Worm (Caenorhabditis elegans) whole organism, L1 larva: ENCODE measurements around the gene K06G5.1.
A peak's percentile ranks its signal among the peaks of the same experiment; 100 is the strongest.

Experiments
- C16A3.4 ChIP-seq: fragments of 150-350 bp; optimal IDR thresholded peaks from 2 replicates; lab custom pipeline; 2014; ENCODE audit warnings: missing biosample characterization, missing genetic modification characterization
- F16B12.6 ChIP-seq: fragments of 150-350 bp; optimal IDR thresholded peaks from 2 replicates; lab custom pipeline; 2014; ENCODE audit warnings: missing biosample characterization, missing genetic modification characterization
- ceh-8 ChIP-seq: fragments of 200-800 bp; sonication (Bioruptor generic); optimal IDR thresholded peaks from 2 replicates; lab custom pipeline; 2018; ENCODE audit warnings: mild to moderate bottlenecking, missing genetic modification characterization, moderate library complexity, missing compliant biosample characterization
- ceh-82 ChIP-seq, 3 experiments: fragments of 150-350 bp in 1 of 3; sonication (generic microtip) in 2 of 3; optimal IDR thresholded peaks; 2 replicates each; lab custom pipeline; 2014 to 2017; ENCODE audit warnings: missing biosample characterization in 3 of 3, missing genetic modification characterization in 3 of 3
- ceh-90 ChIP-seq: sonication (generic microtip); optimal IDR thresholded peaks from 2 replicates; lab custom pipeline; 2016; ENCODE audit warnings: missing genetic modification characterization, missing compliant biosample characterization
- ces-1 ChIP-seq: fragments of 150-350 bp; optimal IDR thresholded peaks from 2 replicates; lab custom pipeline; 2014; ENCODE audit warnings: missing biosample characterization, missing genetic modification reagents, missing genetic modification characterization
- dpl-1 ChIP-seq, 3 experiments: fragments of 150-350 bp in 2 of 3; sonication (generic microtip) in 1 of 3; optimal IDR thresholded peaks; 2 replicates each; lab custom pipeline; 2014 to 2017; ENCODE audit warnings: missing biosample characterization in 3 of 3, missing genetic modification characterization in 3 of 3, missing genetic modification reagents in 3 of 3
- dsc-1 ChIP-seq: sonication (generic microtip); optimal IDR thresholded peaks from 2 replicates; lab custom pipeline; 2016; ENCODE audit warnings: mild to moderate bottlenecking, missing genetic modification characterization, missing compliant biosample characterization
- efl-1 ChIP-seq, 4 experiments: fragments of 150-350 bp; optimal IDR thresholded peaks in 3 of 4; peaks in 1 of 4; 1 replicate in 1 of 4; 2 replicates in 3 of 4; lab custom pipeline; 2014; ENCODE audit warnings: missing biosample characterization in 2 of 4, missing genetic modification characterization in 2 of 4, missing genetic modification reagents in 2 of 4
- efl-3 ChIP-seq: fragments of 200-800 bp; sonication (Bioruptor generic); optimal IDR thresholded peaks from 2 replicates; lab custom pipeline; 2018; ENCODE audit warnings: mild to moderate bottlenecking, missing genetic modification characterization, missing compliant biosample characterization
- egl-27 ChIP-seq, 2 experiments: fragments of 150-350 bp in 1 of 2; sonication (generic microtip); optimal IDR thresholded peaks; 3 replicates each; lab custom pipeline; 2017 to 2018; ENCODE audit warnings: missing biosample characterization in 2 of 2, missing genetic modification characterization in 2 of 2, missing genetic modification reagents in 2 of 2
- fkh-10 ChIP-seq: sonication (generic microtip); optimal IDR thresholded peaks from 2 replicates; lab custom pipeline; 2017; ENCODE audit warnings: missing biosample characterization, missing genetic modification reagents, missing genetic modification characterization
- fos-1 ChIP-seq: fragments of 150-350 bp; optimal IDR thresholded peaks from 2 replicates; lab custom pipeline; 2014; ENCODE audit warnings: missing biosample characterization, missing genetic modification characterization
- grh-1 ChIP-seq: fragments of 200-800 bp; sonication (Bioruptor generic); IDR thresholded peaks from 2 replicates; pipeline ENCODE4 v1.3.6; 2022; ENCODE audit warnings: missing genetic modification reagents, missing genetic modification characterization, missing compliant biosample characterization
- hlh-17 ChIP-seq: fragments of 200-800 bp; sonication (Bioruptor generic); optimal IDR thresholded peaks from 2 replicates; lab custom pipeline; 2018; ENCODE audit warnings: missing genetic modification characterization, mild to moderate bottlenecking, missing compliant biosample characterization, moderate library complexity, borderline replicate concordance
- irx-1 ChIP-seq: sonication (generic microtip); optimal IDR thresholded peaks from 2 replicates; lab custom pipeline; 2016; ENCODE audit warnings: missing genetic modification characterization, missing compliant biosample characterization
- lin-15B ChIP-seq: fragments of 150-350 bp; sonication (generic microtip); optimal IDR thresholded peaks from 3 replicates; lab custom pipeline; 2014; ENCODE audit warnings: missing biosample characterization, missing genetic modification characterization
- lin-35 ChIP-seq, 2 experiments: fragments of 150-350 bp; optimal IDR thresholded peaks; 2 replicates each; lab custom pipeline; 2014; ENCODE audit warnings: missing biosample characterization in 2 of 2, missing genetic modification characterization in 2 of 2, missing genetic modification reagents in 2 of 2
- lin-39 ChIP-seq: fragments of 150-350 bp; optimal IDR thresholded peaks from 2 replicates; lab custom pipeline; 2014; ENCODE audit warnings: missing biosample characterization, missing genetic modification reagents, missing genetic modification characterization
- mab-9 ChIP-seq: fragments of 200-800 bp; sonication (Bioruptor generic); IDR thresholded peaks from 2 replicates; pipeline ENCODE4 v1.3.6; 2022; ENCODE audit warnings: missing genetic modification reagents, missing genetic modification characterization, missing compliant biosample characterization
- mdl-1 ChIP-seq, 2 experiments: fragments of 150-350 bp; optimal IDR thresholded peaks; 2 replicates each; lab custom pipeline; 2014 to 2017; ENCODE audit warnings: missing biosample characterization in 2 of 2, missing genetic modification characterization in 2 of 2, inconsistent platforms in 1 of 2
- nhr-12 ChIP-seq: sonication (generic microtip); optimal IDR thresholded peaks from 2 replicates; lab custom pipeline; 2017; ENCODE audit warnings: missing biosample characterization, missing genetic modification characterization
- nhr-19 ChIP-seq: fragments of 200-800 bp; sonication (Bioruptor generic); conservative IDR thresholded peaks from 2 replicates; pipeline ENCODE4 v1.3.6; 2022; ENCODE audit warnings: missing genetic modification characterization, missing compliant biosample characterization
- nhr-28 ChIP-seq: fragments of 150-350 bp; optimal IDR thresholded peaks from 2 replicates; lab custom pipeline; 2014; ENCODE audit warnings: missing biosample characterization, missing genetic modification characterization
- nhr-71 ChIP-seq: sonication (generic microtip); optimal IDR thresholded peaks from 2 replicates; lab custom pipeline; 2016; ENCODE audit warnings: mild to moderate bottlenecking, missing genetic modification characterization, moderate library complexity, missing compliant biosample characterization
- nhr-76 ChIP-seq: sonication (generic microtip); optimal IDR thresholded peaks from 2 replicates; lab custom pipeline; 2017; ENCODE audit warnings: missing biosample characterization, missing genetic modification characterization
- pag-3 ChIP-seq: sonication (generic microtip); optimal IDR thresholded peaks from 2 replicates; lab custom pipeline; 2017; ENCODE audit warnings: missing genetic modification characterization, mild to moderate bottlenecking, missing compliant biosample characterization, antibody characterized with exemption, borderline replicate concordance; ENCODE audit not compliant: insufficient read depth
- pax-3 ChIP-seq: fragments of 200-800 bp; sonication (Bioruptor generic); optimal IDR thresholded peaks from 2 replicates; lab custom pipeline; 2018; ENCODE audit warnings: mild to moderate bottlenecking, missing genetic modification characterization, moderate library complexity, missing compliant biosample characterization
- pqm-1 ChIP-seq: sonication (generic microtip); optimal IDR thresholded peaks from 3 replicates; lab custom pipeline; 2017; ENCODE audit warnings: missing biosample characterization, missing genetic modification characterization
- skn-1 ChIP-seq: fragments of 150-350 bp; optimal IDR thresholded peaks from 2 replicates; lab custom pipeline; 2014; ENCODE audit warnings: missing biosample characterization, missing genetic modification characterization
- snu-23 ChIP-seq: sonication (generic microtip); optimal IDR thresholded peaks from 2 replicates; lab custom pipeline; 2016; ENCODE audit warnings: missing genetic modification characterization, missing compliant biosample characterization
- sptf-1 ChIP-seq: fragments of 150-350 bp; optimal IDR thresholded peaks from 2 replicates; lab custom pipeline; 2014; ENCODE audit warnings: missing biosample characterization, missing genetic modification characterization
- swsn-7 ChIP-seq: sonication (generic microtip); optimal IDR thresholded peaks from 2 replicates; lab custom pipeline; 2016; ENCODE audit warnings: missing genetic modification characterization, missing compliant biosample characterization
- unc-130 ChIP-seq: fragments of 150-350 bp; optimal IDR thresholded peaks from 2 replicates; lab custom pipeline; 2017; ENCODE audit warnings: missing biosample characterization, missing genetic modification characterization, inconsistent platforms
- unc-30 ChIP-seq: sonication (generic microtip); optimal IDR thresholded peaks from 2 replicates; lab custom pipeline; 2017; ENCODE audit warnings: missing biosample characterization, missing genetic modification characterization
- unc-62 ChIP-seq: fragments of 150-350 bp; optimal IDR thresholded peaks from 2 replicates; lab custom pipeline; 2014; ENCODE audit warnings: missing biosample characterization, missing genetic modification reagents, missing genetic modification characterization
- unc-98 ChIP-seq: fragments of 200-800 bp; sonication (Bioruptor generic); IDR thresholded peaks from 2 replicates; pipeline ENCODE4 v1.3.6; 2022; ENCODE audit warnings: missing genetic modification characterization, missing compliant biosample characterization
- xbp-1 ChIP-seq: sonication (generic microtip); optimal IDR thresholded peaks from 2 replicates; lab custom pipeline; 2016; ENCODE audit warnings: missing genetic modification characterization, missing compliant biosample characterization
- zag-1 ChIP-seq: fragments of 150-350 bp; optimal IDR thresholded peaks from 2 replicates; lab custom pipeline; 2014; ENCODE audit warnings: missing biosample characterization, missing genetic modification characterization
- zip-4 ChIP-seq: fragments of 200-800 bp; sonication (Bioruptor generic); optimal IDR thresholded peaks from 2 replicates; lab custom pipeline; 2018; ENCODE audit warnings: mild to moderate bottlenecking, missing genetic modification characterization, moderate library complexity, missing compliant biosample characterization
- ztf-4 ChIP-seq: fragments of 150-350 bp; optimal IDR thresholded peaks from 2 replicates; lab custom pipeline; 2014; ENCODE audit warnings: missing biosample characterization, missing genetic modification characterization

The K06G5.1 gene

ce11 chrX:14244493-14244892 lies 29.7 kb downstream of the K06G5.1 start (continued):
- TF ChIP-seq fos-1 (tag; lab: Kevin White, UChicago): no peak
- TF ChIP-seq unc-62 (GFP tag; lab: Kevin White, UChicago): no peak
- TF ChIP-seq lin-39 (tag; lab: Kevin White, UChicago): no peak
- peak; percentile 6 for TF ChIP-seq snu-23
- no peak for TF ChIP-seq dsc-1
- TF ChIP-seq nhr-71: no peak
- no peak for TF ChIP-seq unc-130 (tag; lab: Kevin White, UChicago)
- no peak for TF ChIP-seq nhr-76 (tag; lab: Kevin White, UChicago)
- TF ChIP-seq lin-35 (GFP tag; optimal IDR thresholded peaks at IDR 0.05; lab: Kevin White, UChicago): peak in 1 of 2 experiments; percentile 49
- no peak for TF ChIP-seq pag-3 (tag; lab: Kevin White, UChicago)
- no peak for TF ChIP-seq xbp-1
- TF ChIP-seq ztf-4 (tag; lab: Kevin White, UChicago): no peak
- peak in 2 of 3 experiments; percentile 4 to 19 for TF ChIP-seq dpl-1 (GFP tag; optimal IDR thresholded peaks at IDR 0.05; lab: Kevin White, UChicago)
- no peak for TF ChIP-seq unc-30 (tag; lab: Kevin White, UChicago)
- no peak for TF ChIP-seq egl-27 (tag; optimal IDR thresholded peaks at IDR 0.05; lab: Kevin White, UChicago)
- no peak for TF ChIP-seq sptf-1
- TF ChIP-seq zip-4 (GFP tag; lab: Kevin White, UChicago): no peak
- TF ChIP-seq pax-3 (tag; lab: Kevin White, UChicago): no peak
- no peak for TF ChIP-seq swsn-7
- TF ChIP-seq efl-3 (GFP tag; lab: Kevin White, UChicago): no peak

- TF ChIP-seq xbp-1 (no peak), zag-1 (tag; lab: Kevin White, UChicago) (no peak), nhr-19 (GFP tag; lab: Robert Waterston, UW) (no peak), lin-35 (GFP tag; optimal IDR thresholded peaks at IDR 0.05; lab: Kevin White, UChicago) (no peak), unc-98 (GFP tag; lab: Robert Waterston, UW) (no peak), F16B12.6 (tag; lab: Kevin White, UChicago) (no peak), nhr-12 (tag; lab: Kevin White, UChicago) (no peak), ztf-4 (tag; lab: Kevin White, UChicago) (no peak), ceh-90 (no peak), ceh-8 (no peak), nhr-28 (tag; lab: Kevin White, UChicago) (no peak), fkh-10 (GFP tag; lab: Kevin White, UChicago) (no peak), skn-1 (no peak), unc-30 (tag; lab: Kevin White, UChicago) (no peak)
These were observed 31.7 kb downstream of the K06G5.1 start, which contains the start of gene mlc-6 for ce11 chrX:14246518-14246917. Gene mlc-6, minus strand, starts transcription at chrX:14246618.

ce11 chrX:14247436-14248103 lies 32.8 kb downstream of the K06G5.1 start, which contains the start of gene K04C1.5:
Gene K04C1.5, plus strand, starts transcription at chrX:14248053.
- TF ChIP-seq ceh-8: no peak
- no peak for TF ChIP-seq grh-1 (GFP tag; lab: Robert Waterston, UW)
- TF ChIP-seq ces-1 (GFP tag; lab: Kevin White, UChicago): no peak
- no peak for TF ChIP-seq irx-1
- TF ChIP-seq, all 84 proteins: peak for 0

- no peak for TF ChIP-seq lin-15B (tag; lab: Kevin White, UChicago)
- TF ChIP-seq xbp-1: no peak
- no peak for TF ChIP-seq ceh-82 (tag; optimal IDR thresholded peaks at IDR 0.05; lab: Kevin White, UChicago)
- no peak for TF ChIP-seq F16B12.6 (tag; lab: Kevin White, UChicago)
- no peak for TF ChIP-seq pqm-1 (tag; lab: Kevin White, UChicago)
- no peak for TF ChIP-seq fos-1 (tag; lab: Kevin White, UChicago)
- TF ChIP-seq sptf-1: no peak
- TF ChIP-seq efl-1 (optimal IDR thresholded peaks at IDR 0.05; lab: Kevin White, UChicago): no peak
- no peak for TF ChIP-seq efl-1 (GFP tag; optimal IDR thresholded peaks at IDR 0.05 in 1 of 2; lab: Kevin White, UChicago)
- TF ChIP-seq ces-1 (GFP tag; lab: Kevin White, UChicago): no peak
- no peak for TF ChIP-seq C16A3.4
- no peak for TF ChIP-seq hlh-17
- no peak for TF ChIP-seq mab-9
- TF ChIP-seq mdl-1 (tag; optimal IDR thresholded peaks at IDR 0.05; lab: Kevin White, UChicago): no peak
These were observed 37.3 kb downstream of the K06G5.1 start, which contains the start of gene E02H4.6 for ce11 chrX:14252042-14252441. Gene E02H4.6, minus strand, starts transcription at chrX:14252142.
